Worm (Caenorhabditis elegans): Measurements from ENCODE around the gene F35C8.5.

F35C8.5 gene

DNA sequence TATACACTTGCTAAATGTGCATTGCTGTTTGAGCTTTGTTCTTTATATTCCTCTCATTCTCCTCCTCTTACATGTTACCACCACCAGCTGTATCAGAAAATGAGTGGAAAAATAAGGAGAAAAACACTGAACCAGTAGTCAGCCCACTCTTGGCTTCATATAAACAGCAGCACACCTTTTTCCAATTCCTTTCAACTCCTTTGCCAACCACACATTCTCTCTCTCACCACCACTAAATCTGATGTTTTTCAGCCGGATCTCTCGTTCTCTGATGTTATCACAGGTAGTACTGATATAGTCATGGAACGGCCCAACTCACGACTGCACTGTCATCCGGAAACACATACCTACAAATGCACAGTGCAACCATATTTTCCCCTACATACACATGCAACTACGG is 20.9 kb downstream of the F35C8.5 start, which contains the start of gene kcnl-3:
Gene kcnl-3 (plus strand): TSS at position 301 of the 400 bp plus-strand sequence.
- TF ChIP-seq egl-27 (tag; optimal IDR thresholded peaks at IDR 0.05) (no peak), alr-1 (tag; optimal IDR thresholded peaks at IDR 0.05) (no peak), sma-9 (GFP tag; optimal IDR thresholded peaks at IDR 0.05) (no peak), sma-9 (tag; optimal IDR thresholded peaks at IDR 0.05) (no peak), nhr-25 (tag; optimal IDR thresholded peaks at IDR 0.05) (no peak), nhr-11 (tag; optimal IDR thresholded peaks at IDR 0.05) (no peak), lin-13 (GFP tag; optimal IDR thresholded peaks at IDR 0.05) (no peak), ama-1 (optimal IDR thresholded peaks at IDR 0.05) (no peak), ZK546.5 (tag; optimal IDR thresholded peaks at IDR 0.05) (no peak), nhr-12 (tag; optimal IDR thresholded peaks at IDR 0.05) (no peak), lin-11 (tag; optimal IDR thresholded peaks at IDR 0.05) (no peak), lsy-2 (tag; optimal IDR thresholded peaks at IDR 0.05) (no peak), mbf-1 (tag; optimal IDR thresholded peaks at IDR 0.05) (no peak), blmp-1 (tag; optimal IDR thresholded peaks at IDR 0.05; ENCODE audit: insufficient read depth) (no peak), unc-55 (GFP tag; optimal IDR thresholded peaks at IDR 0.05) (no peak), ztf-11 (tag; optimal IDR thresholded peaks at IDR 0.05) (no peak), skn-1 (tag; optimal IDR thresholded peaks at IDR 0.05) (no peak), dmd-4 (tag; optimal IDR thresholded peaks at IDR 0.05) (no peak), unc-39 (tag; optimal IDR thresholded peaks at IDR 0.05) (no peak)

DNA sequence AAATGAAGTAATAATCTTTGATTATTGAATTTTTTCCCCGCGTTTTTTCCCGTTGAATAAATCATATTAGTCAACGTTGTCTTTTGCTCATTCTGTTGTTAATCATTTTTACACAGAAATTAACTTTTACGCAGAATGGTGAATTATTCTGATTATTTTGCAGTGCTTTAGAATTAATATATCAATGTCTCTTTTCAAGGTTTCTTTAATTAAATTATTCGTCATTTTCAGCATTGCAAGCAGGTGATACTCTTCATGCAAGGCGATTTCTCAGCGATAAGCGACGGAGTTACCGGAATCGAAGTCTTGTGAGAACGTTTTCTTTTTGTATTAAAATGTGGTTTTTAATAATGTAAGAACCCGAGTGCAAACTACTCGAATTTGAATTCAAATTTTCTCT is 22.0 kb downstream of the F35C8.5 start:
- TF ChIP-seq dmd-4 (tag; optimal IDR thresholded peaks at IDR 0.05) = no peak
- TF ChIP-seq nhr-6 (tag; optimal IDR thresholded peaks at IDR 0.05) = no peak
- no peak for TF ChIP-seq unc-39 (tag; optimal IDR thresholded peaks at IDR 0.05)
- TF ChIP-seq alr-1 (tag; optimal IDR thresholded peaks at IDR 0.05) = no peak
- TF ChIP-seq nhr-12 (tag; optimal IDR thresholded peaks at IDR 0.05) = no peak
- no peak for TF ChIP-seq egl-27 (tag; optimal IDR thresholded peaks at IDR 0.05)
- TF ChIP-seq unc-62 (GFP tag; optimal IDR thresholded peaks at IDR 0.05) = no peak
- TF ChIP-seq nhr-21 (tag; optimal IDR thresholded peaks at IDR 0.05) = peak; percentile 66
- TF ChIP-seq blmp-1 (tag; optimal IDR thresholded peaks at IDR 0.05; ENCODE audit: insufficient read depth) = no peak
- peak; percentile 18 for TF ChIP-seq C34F6.9 (tag; optimal IDR thresholded peaks at IDR 0.05)
- TF ChIP-seq ztf-11 (tag; optimal IDR thresholded peaks at IDR 0.05) = no peak
- TF ChIP-seq sma-3 (GFP tag; optimal IDR thresholded peaks at IDR 0.05) = no peak
- no peak for TF ChIP-seq nhr-25 (tag; optimal IDR thresholded peaks at IDR 0.05)
- TF ChIP-seq peb-1 (tag; optimal IDR thresholded peaks at IDR 0.05) = no peak

DNA sequence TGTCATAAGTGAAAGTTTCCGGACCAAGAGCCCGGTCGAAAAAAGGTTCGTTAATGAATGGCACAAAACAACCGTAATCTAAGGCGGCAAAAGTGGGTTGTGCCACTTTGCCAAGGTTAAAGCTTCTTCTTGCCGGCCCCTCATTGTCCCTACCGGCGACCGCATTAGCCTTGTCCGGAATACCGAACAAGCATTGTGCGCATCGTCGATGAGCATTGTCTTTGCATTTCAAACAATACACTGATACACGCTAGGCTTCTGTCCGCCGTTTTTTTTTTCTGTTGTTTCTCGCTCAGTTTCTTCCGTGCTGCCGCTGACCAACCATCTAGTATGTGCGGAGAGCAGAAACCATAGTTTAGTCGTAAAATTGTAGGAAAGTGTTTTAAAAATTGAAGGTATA is 31.7 kb downstream of the F35C8.5 start, which contains the start of gene C03F11.2:
Gene C03F11.2 (minus strand): TSS at position 101 of the 400 bp plus-strand sequence.
- TF ChIP-seq mab-5 (tag; optimal IDR thresholded peaks at IDR 0.05) (no peak), unc-55 (GFP tag; optimal IDR thresholded peaks at IDR 0.05) (no peak), blmp-1 (tag; optimal IDR thresholded peaks at IDR 0.05; ENCODE audit: insufficient read depth) (no peak), sma-9 (GFP tag; optimal IDR thresholded peaks at IDR 0.05) (no peak), sma-9 (tag; optimal IDR thresholded peaks at IDR 0.05) (no peak), crh-2 (tag; optimal IDR thresholded peaks at IDR 0.05) (no peak), skn-1 (tag; optimal IDR thresholded peaks at IDR 0.05) (no peak), mbf-1 (tag; optimal IDR thresholded peaks at IDR 0.05) (no peak), nhr-12 (tag; optimal IDR thresholded peaks at IDR 0.05) (no peak), nhr-237 (tag; optimal IDR thresholded peaks at IDR 0.05) (no peak), unc-39 (tag; optimal IDR thresholded peaks at IDR 0.05) (no peak), nhr-21 (tag; optimal IDR thresholded peaks at IDR 0.05) (no peak), lin-11 (tag; optimal IDR thresholded peaks at IDR 0.05) (no peak), nhr-10 (tag; optimal IDR thresholded peaks at IDR 0.05) (no peak), nhr-25 (tag; optimal IDR thresholded peaks at IDR 0.05) (no peak), F13H6.1 (tag; optimal IDR thresholded peaks at IDR 0.05) (no peak), Y55F3AM.14 (GFP tag; optimal IDR thresholded peaks at IDR 0.05) (no peak)

DNA sequence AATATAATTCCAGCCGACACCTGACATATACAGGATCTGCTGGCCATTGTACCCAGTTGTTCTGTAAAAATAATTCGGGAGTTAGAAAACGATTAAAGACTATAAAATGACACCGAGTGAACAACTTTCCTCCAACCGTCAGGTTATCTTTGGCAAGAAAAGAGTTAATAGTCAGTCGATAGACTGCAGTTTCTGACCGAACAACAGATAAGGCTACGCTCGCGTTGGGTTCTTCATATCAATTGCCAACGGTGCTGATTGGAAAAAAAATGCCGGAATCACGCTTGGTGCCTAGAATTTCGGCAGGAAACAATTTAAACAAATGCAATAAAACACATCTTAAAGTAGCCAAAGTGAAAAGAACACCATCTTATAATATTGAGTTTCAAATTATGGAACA is 34.9 kb downstream of the F35C8.5 start, which contains the start of gene scav-1:
Gene scav-1 (minus strand): TSS at position 61 of the 400 bp plus-strand sequence.
- TF ChIP-seq nhr-129 (tag; optimal IDR thresholded peaks at IDR 0.05) = peak; percentile 0
- peak; percentile 6 for TF ChIP-seq gmeb-1 (tag; optimal IDR thresholded peaks at IDR 0.05)
- peak; percentile 41 for TF ChIP-seq crh-2 (tag; optimal IDR thresholded peaks at IDR 0.05)
- TF ChIP-seq fos-1 (tag; optimal IDR thresholded peaks at IDR 0.05) = peak; percentile 92
- TF ChIP-seq mbf-1 (tag; optimal IDR thresholded peaks at IDR 0.05) = no peak

DNA sequence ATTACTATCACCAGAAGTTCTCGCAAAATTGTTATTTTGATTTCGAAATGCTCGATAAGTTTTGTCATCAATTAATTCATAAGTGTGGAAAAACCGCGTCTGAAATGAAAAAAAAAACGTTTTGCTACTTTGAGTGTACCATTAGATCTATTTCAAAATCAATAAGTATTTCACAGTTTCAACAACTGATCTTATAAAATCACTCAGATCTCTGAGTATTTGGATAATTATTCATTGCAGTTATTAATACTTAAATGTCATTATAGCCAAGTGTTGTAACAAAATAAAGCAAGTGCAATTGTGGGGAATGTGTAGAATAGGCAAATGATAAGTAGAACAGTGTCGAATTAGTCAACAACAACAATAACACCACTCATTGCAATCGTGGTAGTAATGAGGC is 40.7 kb downstream of the F35C8.5 start, which contains the start of gene C03F11.4:
Gene C03F11.4 (minus strand): TSS at position 101 of the 400 bp plus-strand sequence.
- TF ChIP-seq unc-62 (GFP tag; optimal IDR thresholded peaks at IDR 0.05) = no peak
- no peak for TF ChIP-seq lin-13 (GFP tag; optimal IDR thresholded peaks at IDR 0.05)
- TF ChIP-seq sem-4 (tag; optimal IDR thresholded peaks at IDR 0.05) = no peak
- no peak for TF ChIP-seq egl-27 (tag; optimal IDR thresholded peaks at IDR 0.05)
- no peak for TF ChIP-seq ceh-16 (tag; optimal IDR thresholded peaks at IDR 0.05)
- TF ChIP-seq ceh-82 (tag; optimal IDR thresholded peaks at IDR 0.05) = no peak
- no peak for TF ChIP-seq nhr-25 (tag; optimal IDR thresholded peaks at IDR 0.05)
- TF ChIP-seq crh-2 (tag; optimal IDR thresholded peaks at IDR 0.05) = no peak
- TF ChIP-seq nhr-6 (tag; optimal IDR thresholded peaks at IDR 0.05) = no peak
- TF ChIP-seq sma-9 (GFP tag; optimal IDR thresholded peaks at IDR 0.05) = no peak
- no peak for TF ChIP-seq sma-9 (tag; optimal IDR thresholded peaks at IDR 0.05)
- no peak for TF ChIP-seq skn-1 (tag; optimal IDR thresholded peaks at IDR 0.05)
- no peak for TF ChIP-seq mab-5 (tag; optimal IDR thresholded peaks at IDR 0.05)
- no peak for TF ChIP-seq lin-11 (tag; optimal IDR thresholded peaks at IDR 0.05)
- TF ChIP-seq mdl-1 (tag; optimal IDR thresholded peaks at IDR 0.05) = no peak
- no peak for TF ChIP-seq nhr-21 (tag; optimal IDR thresholded peaks at IDR 0.05)
- no peak for TF ChIP-seq zag-1 (tag; optimal IDR thresholded peaks at IDR 0.05)
- no peak for TF ChIP-seq fos-1 (tag; optimal IDR thresholded peaks at IDR 0.05)

Data from whole organism, L2 larva.